Worm (Caenorhabditis elegans): ENCODE measurements around the gene cwp-1.

ce11 chrV:4881377-4881776, 40.3 kb upstream of the cwp-1 start, which contains the start of gene str-32:
- TF ChIP-seq ama-1 (optimal IDR thresholded peaks at IDR 0.05) (no peak), aly-1 (tag; optimal IDR thresholded peaks at IDR 0.05) (no peak), pes-1 (GFP tag; IDR thresholded peaks at IDR 0.05) (no peak), flt-1 (GFP tag; IDR thresholded peaks at IDR 0.05) (no peak), hmbx-1 (tag; optimal IDR thresholded peaks at IDR 0.05) (no peak), tra-4 (tag; optimal IDR thresholded peaks at IDR 0.05) (no peak), ceh-36 (tag; optimal IDR thresholded peaks at IDR 0.05) (no peak), hnd-1 (tag; optimal IDR thresholded peaks at IDR 0.05) (no peak), tbx-11 (GFP tag; IDR thresholded peaks at IDR 0.05) (no peak), scrt-1 (GFP tag; IDR thresholded peaks at IDR 0.05) (no peak), hmg-4 (GFP tag; optimal IDR thresholded peaks at IDR 0.05) (no peak), ceh-13 (GFP tag; optimal IDR thresholded peaks at IDR 0.05) (no peak)

Data from whole organism, early embryonic.